Worm (Caenorhabditis elegans) whole organism, L1 larva: ENCODE measurements around the gene rbm-26.
A peak's percentile ranks its signal among the peaks of the same experiment; 100 is the strongest.

Experiments
- C16A3.4 ChIP-seq: fragments of 150-350 bp; optimal IDR thresholded peaks from 2 replicates; lab custom pipeline; 2014; ENCODE audit warnings: missing biosample characterization, missing genetic modification characterization
- F16B12.6 ChIP-seq: fragments of 150-350 bp; optimal IDR thresholded peaks from 2 replicates; lab custom pipeline; 2014; ENCODE audit warnings: missing biosample characterization, missing genetic modification characterization
- aha-1 ChIP-seq: fragments of 150-350 bp; optimal IDR thresholded peaks from 2 replicates; lab custom pipeline; 2014; ENCODE audit warnings: missing biosample characterization, missing genetic modification characterization
- aly-2 ChIP-seq: fragments of 150-350 bp; optimal IDR thresholded peaks from 2 replicates; lab custom pipeline; 2014; ENCODE audit warnings: missing biosample characterization, missing genetic modification characterization
- ama-1 ChIP-seq: fragments of 150-350 bp; optimal IDR thresholded peaks from 2 replicates; lab custom pipeline; 2014
- blmp-1 ChIP-seq: fragments of 150-350 bp; optimal IDR thresholded peaks from 2 replicates; lab custom pipeline; 2014; ENCODE audit warnings: missing biosample characterization, missing genetic modification characterization
- ceh-8 ChIP-seq: fragments of 200-800 bp; sonication (Bioruptor generic); optimal IDR thresholded peaks from 2 replicates; lab custom pipeline; 2018; ENCODE audit warnings: mild to moderate bottlenecking, missing genetic modification characterization, moderate library complexity, missing compliant biosample characterization
- ceh-88 ChIP-seq: fragments of 200-800 bp; sonication (Bioruptor generic); IDR thresholded peaks from 2 replicates; pipeline ENCODE4 v1.3.6; 2022; ENCODE audit warnings: missing genetic modification characterization, missing compliant biosample characterization
- dpl-1 ChIP-seq, 3 experiments: fragments of 150-350 bp in 2 of 3; sonication (generic microtip) in 1 of 3; optimal IDR thresholded peaks; 2 replicates each; lab custom pipeline; 2014 to 2017; ENCODE audit warnings: missing biosample characterization in 3 of 3, missing genetic modification characterization in 3 of 3, missing genetic modification reagents in 3 of 3
- efl-1 ChIP-seq, 4 experiments: fragments of 150-350 bp; optimal IDR thresholded peaks in 3 of 4; peaks in 1 of 4; 1 replicate in 1 of 4; 2 replicates in 3 of 4; lab custom pipeline; 2014; ENCODE audit warnings: missing biosample characterization in 2 of 4, missing genetic modification characterization in 2 of 4, missing genetic modification reagents in 2 of 4
- efl-3 ChIP-seq: fragments of 200-800 bp; sonication (Bioruptor generic); optimal IDR thresholded peaks from 2 replicates; lab custom pipeline; 2018; ENCODE audit warnings: mild to moderate bottlenecking, missing genetic modification characterization, missing compliant biosample characterization
- egl-27 ChIP-seq, 2 experiments: fragments of 150-350 bp in 1 of 2; sonication (generic microtip); optimal IDR thresholded peaks; 3 replicates each; lab custom pipeline; 2017 to 2018; ENCODE audit warnings: missing biosample characterization in 2 of 2, missing genetic modification characterization in 2 of 2, missing genetic modification reagents in 2 of 2
- fkh-10 ChIP-seq: sonication (generic microtip); optimal IDR thresholded peaks from 2 replicates; lab custom pipeline; 2017; ENCODE audit warnings: missing biosample characterization, missing genetic modification reagents, missing genetic modification characterization
- fkh-8 ChIP-seq: sonication (generic microtip); optimal IDR thresholded peaks from 2 replicates; lab custom pipeline; 2016; ENCODE audit warnings: mild to moderate bottlenecking, missing genetic modification characterization, missing compliant biosample characterization
- fos-1 ChIP-seq: fragments of 150-350 bp; optimal IDR thresholded peaks from 2 replicates; lab custom pipeline; 2014; ENCODE audit warnings: missing biosample characterization, missing genetic modification characterization
- hlh-17 ChIP-seq: fragments of 200-800 bp; sonication (Bioruptor generic); optimal IDR thresholded peaks from 2 replicates; lab custom pipeline; 2018; ENCODE audit warnings: missing genetic modification characterization, mild to moderate bottlenecking, missing compliant biosample characterization, moderate library complexity, borderline replicate concordance
- hlh-4 ChIP-seq: sonication (generic microtip); optimal IDR thresholded peaks from 2 replicates; lab custom pipeline; 2016; ENCODE audit warnings: mild to moderate bottlenecking, missing genetic modification characterization, missing compliant biosample characterization
- hpl-2 ChIP-seq: fragments of 150-350 bp; optimal IDR thresholded peaks from 2 replicates; lab custom pipeline; 2014; ENCODE audit warnings: missing biosample characterization, missing genetic modification reagents, missing genetic modification characterization
- jun-1 ChIP-seq: fragments of 150-350 bp; optimal IDR thresholded peaks from 2 replicates; lab custom pipeline; 2014; ENCODE audit warnings: missing biosample characterization, missing genetic modification reagents, missing genetic modification characterization
- lin-13 ChIP-seq: fragments of 150-350 bp; optimal IDR thresholded peaks from 2 replicates; lab custom pipeline; 2014; ENCODE audit warnings: missing biosample characterization, missing genetic modification reagents, missing genetic modification characterization
- lin-15B ChIP-seq: fragments of 150-350 bp; sonication (generic microtip); optimal IDR thresholded peaks from 3 replicates; lab custom pipeline; 2014; ENCODE audit warnings: missing biosample characterization, missing genetic modification characterization
- lin-35 ChIP-seq, 2 experiments: fragments of 150-350 bp; optimal IDR thresholded peaks; 2 replicates each; lab custom pipeline; 2014; ENCODE audit warnings: missing biosample characterization in 2 of 2, missing genetic modification characterization in 2 of 2, missing genetic modification reagents in 2 of 2
- lin-39 ChIP-seq: fragments of 150-350 bp; optimal IDR thresholded peaks from 2 replicates; lab custom pipeline; 2014; ENCODE audit warnings: missing biosample characterization, missing genetic modification reagents, missing genetic modification characterization
- lir-3 ChIP-seq: sonication (generic microtip); optimal IDR thresholded peaks from 2 replicates; lab custom pipeline; 2016; ENCODE audit warnings: mild to moderate bottlenecking, missing genetic modification characterization, moderate library complexity, missing compliant biosample characterization; ENCODE audit not compliant: poor library complexity
- mdl-1 ChIP-seq, 2 experiments: fragments of 150-350 bp; optimal IDR thresholded peaks; 2 replicates each; lab custom pipeline; 2014 to 2017; ENCODE audit warnings: missing biosample characterization in 2 of 2, missing genetic modification characterization in 2 of 2, inconsistent platforms in 1 of 2
- mep-1 ChIP-seq: fragments of 150-350 bp; optimal IDR thresholded peaks from 2 replicates; lab custom pipeline; 2014; ENCODE audit warnings: missing biosample characterization, missing genetic modification characterization
- nhr-11 ChIP-seq: fragments of 150-350 bp; optimal IDR thresholded peaks from 2 replicates; lab custom pipeline; 2014; ENCODE audit warnings: missing biosample characterization, missing genetic modification characterization
- nhr-19 ChIP-seq: fragments of 200-800 bp; sonication (Bioruptor generic); conservative IDR thresholded peaks from 2 replicates; pipeline ENCODE4 v1.3.6; 2022; ENCODE audit warnings: missing genetic modification characterization, missing compliant biosample characterization
- nhr-20 ChIP-seq: sonication (generic microtip); optimal IDR thresholded peaks from 2 replicates; lab custom pipeline; 2016; ENCODE audit warnings: mild to moderate bottlenecking, missing genetic modification characterization, missing compliant biosample characterization
- nhr-28 ChIP-seq: fragments of 150-350 bp; optimal IDR thresholded peaks from 2 replicates; lab custom pipeline; 2014; ENCODE audit warnings: missing biosample characterization, missing genetic modification characterization
- nhr-47 ChIP-seq: sonication (generic microtip); optimal IDR thresholded peaks from 2 replicates; lab custom pipeline; 2016; ENCODE audit warnings: mild to moderate bottlenecking, missing genetic modification characterization, moderate library complexity, missing compliant biosample characterization
- nhr-76 ChIP-seq: sonication (generic microtip); optimal IDR thresholded peaks from 2 replicates; lab custom pipeline; 2017; ENCODE audit warnings: missing biosample characterization, missing genetic modification characterization
- nhr-77 ChIP-seq: fragments of 150-350 bp; optimal IDR thresholded peaks from 2 replicates; lab custom pipeline; 2014; ENCODE audit warnings: missing biosample characterization, missing genetic modification characterization
- nhr-85 ChIP-seq: sonication (generic microtip); peaks from one replicate; lab custom pipeline; 2016; ENCODE audit warnings: missing genetic modification characterization, inconsistent platforms, missing compliant biosample characterization
- pax-3 ChIP-seq: fragments of 200-800 bp; sonication (Bioruptor generic); optimal IDR thresholded peaks from 2 replicates; lab custom pipeline; 2018; ENCODE audit warnings: mild to moderate bottlenecking, missing genetic modification characterization, moderate library complexity, missing compliant biosample characterization
- pqm-1 ChIP-seq: sonication (generic microtip); optimal IDR thresholded peaks from 3 replicates; lab custom pipeline; 2017; ENCODE audit warnings: missing biosample characterization, missing genetic modification characterization
- rnt-1 ChIP-seq: sonication (generic microtip); optimal IDR thresholded peaks from 2 replicates; lab custom pipeline; 2016; ENCODE audit warnings: mild to moderate bottlenecking, missing genetic modification characterization, moderate library complexity, missing compliant biosample characterization
- skn-1 ChIP-seq: fragments of 150-350 bp; optimal IDR thresholded peaks from 2 replicates; lab custom pipeline; 2014; ENCODE audit warnings: missing biosample characterization, missing genetic modification characterization
- snpc-4 ChIP-seq: fragments of 150-350 bp; optimal IDR thresholded peaks from 2 replicates; lab custom pipeline; 2014; ENCODE audit warnings: missing biosample characterization, missing genetic modification characterization
- snu-23 ChIP-seq: sonication (generic microtip); optimal IDR thresholded peaks from 2 replicates; lab custom pipeline; 2016; ENCODE audit warnings: missing genetic modification characterization, missing compliant biosample characterization
- sptf-1 ChIP-seq: fragments of 150-350 bp; optimal IDR thresholded peaks from 2 replicates; lab custom pipeline; 2014; ENCODE audit warnings: missing biosample characterization, missing genetic modification characterization
- sup-37 ChIP-seq: fragments of 200-800 bp; sonication (Bioruptor generic); optimal IDR thresholded peaks from 2 replicates; lab custom pipeline; 2018; ENCODE audit warnings: mild to moderate bottlenecking, missing genetic modification characterization, missing compliant biosample characterization
- swsn-7 ChIP-seq: sonication (generic microtip); optimal IDR thresholded peaks from 2 replicates; lab custom pipeline; 2016; ENCODE audit warnings: missing genetic modification characterization, missing compliant biosample characterization
- tlp-1 ChIP-seq: fragments of 150-350 bp; optimal IDR thresholded peaks from 2 replicates; lab custom pipeline; 2014; ENCODE audit warnings: missing biosample characterization, missing genetic modification characterization
- unc-130 ChIP-seq: fragments of 150-350 bp; optimal IDR thresholded peaks from 2 replicates; lab custom pipeline; 2017; ENCODE audit warnings: missing biosample characterization, missing genetic modification characterization, inconsistent platforms
- unc-30 ChIP-seq: sonication (generic microtip); optimal IDR thresholded peaks from 2 replicates; lab custom pipeline; 2017; ENCODE audit warnings: missing biosample characterization, missing genetic modification characterization
- unc-62 ChIP-seq: fragments of 150-350 bp; optimal IDR thresholded peaks from 2 replicates; lab custom pipeline; 2014; ENCODE audit warnings: missing biosample characterization, missing genetic modification reagents, missing genetic modification characterization
- unc-86 ChIP-seq: sonication (generic microtip); optimal IDR thresholded peaks from 2 replicates; lab custom pipeline; 2016; ENCODE audit warnings: missing genetic modification characterization, missing compliant biosample characterization
- unc-98 ChIP-seq: fragments of 200-800 bp; sonication (Bioruptor generic); IDR thresholded peaks from 2 replicates; pipeline ENCODE4 v1.3.6; 2022; ENCODE audit warnings: missing genetic modification characterization, missing compliant biosample characterization
- vab-15 ChIP-seq: sonication (generic microtip); optimal IDR thresholded peaks from 2 replicates; lab custom pipeline; 2017; ENCODE audit warnings: missing genotype, mild to moderate bottlenecking, missing genetic modification characterization, missing compliant biosample characterization
- xbp-1 ChIP-seq: sonication (generic microtip); optimal IDR thresholded peaks from 2 replicates; lab custom pipeline; 2016; ENCODE audit warnings: missing genetic modification characterization, missing compliant biosample characterization
- zip-4 ChIP-seq: fragments of 200-800 bp; sonication (Bioruptor generic); optimal IDR thresholded peaks from 2 replicates; lab custom pipeline; 2018; ENCODE audit warnings: mild to moderate bottlenecking, missing genetic modification characterization, moderate library complexity, missing compliant biosample characterization
- ztf-11 ChIP-seq, 2 experiments: sonication (generic microtip); optimal IDR thresholded peaks; 2 replicates each; lab custom pipeline; 2016 to 2017; ENCODE audit warnings: missing genetic modification characterization in 2 of 2, missing biosample characterization in 1 of 2, missing compliant biosample characterization in 1 of 2
- ztf-4 ChIP-seq: fragments of 150-350 bp; optimal IDR thresholded peaks from 2 replicates; lab custom pipeline; 2014; ENCODE audit warnings: missing biosample characterization, missing genetic modification characterization

rbm-26 gene

DNA sequence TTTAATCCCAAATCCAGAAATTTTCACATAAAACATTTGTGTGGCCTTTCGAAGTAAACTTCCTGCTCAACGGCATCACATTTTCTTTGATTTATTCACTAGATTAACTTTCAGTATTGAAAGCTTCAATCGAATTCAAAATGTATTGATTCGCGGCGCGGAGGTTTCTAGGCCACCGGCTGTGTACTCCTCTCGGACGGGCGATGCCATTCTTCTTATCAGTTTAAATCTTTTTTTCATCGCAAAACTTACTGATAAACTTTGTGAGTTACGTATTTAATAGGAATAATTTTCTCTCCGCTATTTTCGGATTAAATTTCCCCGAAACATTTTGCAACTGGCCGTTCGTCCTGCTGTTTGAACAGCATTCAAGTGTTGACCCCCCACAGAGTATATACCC, 10.5 kb downstream of the rbm-26 start (continued):
- peak; percentile 4 for TF ChIP-seq lin-15B (tag; lab: Kevin White, UChicago)
- peak; percentile 86 for TF ChIP-seq pax-3
- no peak for TF ChIP-seq egl-27 (tag; optimal IDR thresholded peaks at IDR 0.05; lab: Kevin White, UChicago)
- TF ChIP-seq mep-1 (tag; lab: Kevin White, UChicago) = no peak
- peak; percentile 66 for TF ChIP-seq lin-13 (GFP tag; lab: Kevin White, UChicago)
- no peak for TF ChIP-seq nhr-28 (tag; lab: Kevin White, UChicago)
- peak; percentile 13 for TF ChIP-seq ceh-8
- no peak for TF ChIP-seq unc-30 (tag; lab: Kevin White, UChicago)
- TF ChIP-seq mdl-1 (tag; optimal IDR thresholded peaks at IDR 0.05; lab: Kevin White, UChicago) = peak in 1 of 2 experiments; percentile 21
- TF ChIP-seq jun-1 (tag; lab: Kevin White, UChicago) = peak; percentile 61
- TF ChIP-seq unc-62 (GFP tag; lab: Kevin White, UChicago) = no peak
- peak; percentile 86 to 92 for TF ChIP-seq lin-35 (GFP tag; optimal IDR thresholded peaks at IDR 0.05; lab: Kevin White, UChicago)
- peak; percentile 34 for TF ChIP-seq fkh-10 (GFP tag; lab: Kevin White, UChicago)
- TF ChIP-seq unc-86 (tag; lab: Kevin White, UChicago) = peak; percentile 55
- TF ChIP-seq hpl-2 (GFP tag; lab: Kevin White, UChicago) = no peak
- peak; percentile 34 for TF ChIP-seq nhr-11 (tag; lab: Kevin White, UChicago)
- no peak for TF ChIP-seq ama-1 (lab: Kevin White, UChicago)
- TF ChIP-seq hlh-17 (GFP tag; lab: Kevin White, UChicago) = no peak
- TF ChIP-seq dpl-1 (GFP tag; optimal IDR thresholded peaks at IDR 0.05; lab: Kevin White, UChicago) = peak; percentile 81 to 91 (median 90)
- peak; percentile 55 for TF ChIP-seq fkh-8 (tag; lab: Kevin White, UChicago)
- peak; percentile 85 for TF ChIP-seq nhr-20 (tag; lab: Kevin White, UChicago)
- peak; percentile 34 for TF ChIP-seq lin-39 (tag; lab: Kevin White, UChicago)
- no peak for TF ChIP-seq nhr-76 (tag; lab: Kevin White, UChicago)
- TF ChIP-seq ceh-88 = no peak
- no peak for TF ChIP-seq aha-1 (tag; lab: Kevin White, UChicago)
- TF ChIP-seq xbp-1 (tag; lab: Kevin White, UChicago) = peak; percentile 85
- TF ChIP-seq unc-98 (GFP tag; lab: Robert Waterston, UW) = no peak; the same call in 1 of the 2 replicates
- TF ChIP-seq C16A3.4 (tag; lab: Kevin White, UChicago) = peak; percentile 45
- peak; percentile 13 for TF ChIP-seq hlh-4 (tag; lab: Kevin White, UChicago)
- TF ChIP-seq nhr-47 (tag; lab: Kevin White, UChicago) = peak; percentile 88
- TF ChIP-seq vab-15 = no peak
- TF ChIP-seq tlp-1 (tag; lab: Kevin White, UChicago) = no peak
- TF ChIP-seq F16B12.6 = no peak
- TF ChIP-seq aly-2 (tag; lab: Kevin White, UChicago) = no peak
- TF ChIP-seq blmp-1 = no peak
- no peak for TF ChIP-seq sptf-1 (tag; lab: Kevin White, UChicago)
- TF ChIP-seq efl-3 = peak; percentile 37
- TF ChIP-seq fos-1 = peak; percentile 28
- TF ChIP-seq lir-3 (tag; lab: Kevin White, UChicago) = peak; percentile 94
- peak; percentile 52 for TF ChIP-seq skn-1 (tag; lab: Kevin White, UChicago)
- TF ChIP-seq swsn-7 (tag; lab: Kevin White, UChicago) = peak; percentile 78
- TF ChIP-seq efl-1 (optimal IDR thresholded peaks at IDR 0.05; lab: Kevin White, UChicago) = peak; percentile 91 to 93
- TF ChIP-seq efl-1 (GFP tag; optimal IDR thresholded peaks at IDR 0.05 in 1 of 2; lab: Kevin White, UChicago) = peak; percentile 90 to 99
- peak; percentile 22 for TF ChIP-seq nhr-77
- TF ChIP-seq unc-130 (tag; lab: Kevin White, UChicago) = peak; percentile 71
- no peak for TF ChIP-seq snpc-4 (tag; lab: Kevin White, UChicago)
- TF ChIP-seq nhr-85 (tag; lab: Kevin White, UChicago) = peak; percentile 89
- peak; percentile 52 for TF ChIP-seq sup-37 (GFP tag; lab: Kevin White, UChicago)
- TF ChIP-seq rnt-1 (tag; lab: Kevin White, UChicago) = peak; percentile 98
- TF ChIP-seq snu-23 (GFP tag; lab: Kevin White, UChicago) = peak; percentile 83
- peak; percentile 85 for TF ChIP-seq nhr-19 (GFP tag; lab: Robert Waterston, UW)
- peak; percentile 69 for TF ChIP-seq ztf-4
- peak; percentile 51 for TF ChIP-seq zip-4 (GFP tag; lab: Kevin White, UChicago)
- peak in 1 of 2 experiments; percentile 88 for TF ChIP-seq ztf-11 (tag; optimal IDR thresholded peaks at IDR 0.05; lab: Kevin White, UChicago)
- no peak for TF ChIP-seq pqm-1
